Fruit fly (Drosophila melanogaster) Kc167 (cell line): Measurements from ENCODE around the gene Ipk2.

Source experiments
- Myc ChIP-seq: fragments of >200 bp; optimal IDR thresholded peaks from 2 replicates; lab custom pipeline; 2017; ENCODE audit warnings: missing external identifiers
- Sin3A ChIP-seq: fragments of >200 bp; optimal IDR thresholded peaks from 2 replicates; lab custom pipeline; 2018; ENCODE audit warnings: missing external identifiers
- insv ChIP-seq: fragments of >200 bp; optimal IDR thresholded peaks from 3 replicates; lab custom pipeline; 2018; ENCODE audit warnings: missing external identifiers
- psq ChIP-seq: fragments of >200 bp; optimal IDR thresholded peaks from 2 replicates; lab custom pipeline; 2017; ENCODE audit warnings: missing external identifiers
- ttk ChIP-seq: sonication (Bioruptor generic); optimal IDR thresholded peaks from 2 replicates; lab custom pipeline; 2017; ENCODE audit warnings: missing external identifiers

DNA sequence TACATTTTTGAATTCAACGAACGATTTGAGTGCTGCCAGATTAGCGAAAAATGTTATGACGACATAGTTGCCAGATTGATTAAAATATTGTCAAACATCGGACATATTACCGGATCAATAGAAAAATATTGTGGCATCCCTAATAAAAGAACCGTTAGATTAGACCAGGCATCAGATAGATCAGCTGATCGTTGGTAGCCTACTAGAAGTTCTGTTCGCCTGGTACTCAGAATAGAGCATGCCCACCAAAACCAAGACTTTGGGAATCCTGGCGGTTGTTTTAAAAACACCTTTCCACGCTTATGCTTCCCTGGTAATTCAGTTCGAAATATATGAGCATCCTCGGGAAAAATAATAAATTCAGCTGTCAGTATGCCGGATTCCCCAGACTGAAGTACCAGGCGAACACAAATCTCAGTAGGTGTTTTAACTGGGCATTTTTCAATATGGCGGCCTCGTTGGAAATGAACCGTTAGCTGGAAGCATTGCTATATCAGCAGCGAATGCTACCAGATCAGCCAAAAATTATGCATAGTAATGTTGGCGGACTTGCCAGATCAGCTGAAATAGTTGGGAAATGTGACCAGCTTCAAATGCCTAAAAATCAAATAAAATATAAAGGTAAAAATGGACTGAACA is 33.4 kb downstream of the Ipk2 start:
- no peak for TF ChIP-seq Sin3A
- no peak for TF ChIP-seq psq (lab: Kevin White, UChicago)
- no peak for TF ChIP-seq insv (lab: Kevin White, UChicago)
- TF ChIP-seq ttk: no peak
- TF ChIP-seq Myc (lab: Kevin White, UChicago): no peak
